Worm (Caenorhabditis elegans): ENCODE data around the gene C44B12.3.

DNA sequence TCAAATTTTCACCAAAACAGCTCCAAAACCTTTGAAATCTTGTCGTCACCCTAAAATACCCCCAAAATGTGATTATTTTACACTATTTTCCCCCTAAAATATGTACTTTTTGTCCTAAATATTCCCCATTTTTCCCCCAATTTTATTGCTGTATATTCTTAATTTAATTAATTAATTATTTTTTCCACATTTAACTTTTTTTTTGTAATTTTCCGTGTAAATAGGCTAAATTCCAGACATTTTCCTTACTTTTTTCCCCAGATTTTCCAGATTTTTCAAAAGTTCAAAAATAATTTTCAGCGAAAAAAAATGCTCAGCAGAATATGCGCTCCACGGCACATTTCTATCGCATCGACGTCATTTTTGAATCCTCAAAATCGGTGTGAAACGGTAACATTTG is 7.4 kb upstream of the C44B12.3 start, which contains the start of gene cox-18:
- TF ChIP-seq ama-1 (optimal IDR thresholded peaks at IDR 0.05), result no peak
- no peak for TF ChIP-seq ama-1 (GFP tag; optimal IDR thresholded peaks at IDR 0.05)
- TF ChIP-seq xnd-1 (tag; optimal IDR thresholded peaks at IDR 0.05), result no peak
- TF ChIP-seq pbrm-1 (GFP tag; IDR thresholded peaks at IDR 0.05), result no peak
- TF ChIP-seq F39B2.1 (GFP tag; IDR thresholded peaks at IDR 0.05), result no peak
- no peak for TF ChIP-seq unc-130 (GFP tag; optimal IDR thresholded peaks at IDR 0.05)
- no peak for TF ChIP-seq him-1 (tag; optimal IDR thresholded peaks at IDR 0.05)
- TF ChIP-seq F57C9.4 (tag; optimal IDR thresholded peaks at IDR 0.05), result no peak

Measured in whole organism, young adult.